Fruit fly (Drosophila melanogaster): ENCODE data around the gene CG13841.

CG13841 gene

dm6 chr3R:22770887-22771286 lies 3.4 kb upstream of the CG13841 start, which contains the start of gene CG43094:
CG43094 (minus strand) TSS chr3R:22770987.
- TF ChIP-seq CG34367 (tag; optimal IDR thresholded peaks at IDR 0.05) (no peak), CG4496 (GFP tag; IDR thresholded peaks at IDR 0.05) (no peak), CG10348 (GFP tag; IDR thresholded peaks at IDR 0.05) (no peak), CG15710 (tag; optimal IDR thresholded peaks at IDR 0.05) (no peak), Pif1B (GFP tag; optimal IDR thresholded peaks at IDR 0.05) (no peak), fd96Ca (GFP tag; IDR thresholded peaks at IDR 0.05) (no peak)

dm6 chr3R:22770207-22770606 lies 2.7 kb upstream of the CG13841 start, which contains the start of gene CG43093:
CG43093 (minus strand) TSS chr3R:22770307.
- TF ChIP-seq CG32121 (GFP tag; IDR thresholded peaks at IDR 0.05) (no peak), CG13204 (GFP tag; optimal IDR thresholded peaks at IDR 0.05) (no peak), fd96Ca (GFP tag; IDR thresholded peaks at IDR 0.05) (no peak), CG10348 (GFP tag; IDR thresholded peaks at IDR 0.05) (no peak), CG9948 (tag; optimal IDR thresholded peaks at IDR 0.05) (no peak), D1 (tag; optimal IDR thresholded peaks at IDR 0.05) (no peak), Ets98B (GFP tag; IDR thresholded peaks at IDR 0.05) (no peak), CG12605 (GFP tag; IDR thresholded peaks at IDR 0.05) (no peak), CG17806 (tag; optimal IDR thresholded peaks at IDR 0.05) (no peak), rn (GFP tag; IDR thresholded peaks at IDR 0.05) (no peak), CG34367 (tag; optimal IDR thresholded peaks at IDR 0.05) (no peak), Pif1A (GFP tag; optimal IDR thresholded peaks at IDR 0.05) (no peak), CG14655 (GFP tag; optimal IDR thresholded peaks at IDR 0.05) (no peak), Pif1B (GFP tag; optimal IDR thresholded peaks at IDR 0.05) (no peak), gl (tag; optimal IDR thresholded peaks at IDR 0.05) (no peak), EcR (GFP tag; optimal IDR thresholded peaks at IDR 0.05) (no peak)

- TF ChIP-seq EcR (GFP tag; optimal IDR thresholded peaks at IDR 0.05), result no peak
- no peak for TF ChIP-seq fd96Ca (GFP tag; IDR thresholded peaks at IDR 0.05)
- no peak for TF ChIP-seq CG13204 (GFP tag; optimal IDR thresholded peaks at IDR 0.05)
- no peak for TF ChIP-seq CG14655 (GFP tag; optimal IDR thresholded peaks at IDR 0.05)
- TF ChIP-seq Snoo (tag; optimal IDR thresholded peaks at IDR 0.05), result no peak
- TF ChIP-seq D1 (tag; optimal IDR thresholded peaks at IDR 0.05), result no peak
- TF ChIP-seq Pif1B (GFP tag; optimal IDR thresholded peaks at IDR 0.05), result no peak
- no peak for TF ChIP-seq rn (GFP tag; IDR thresholded peaks at IDR 0.05)
- no peak for TF ChIP-seq CG9948 (tag; optimal IDR thresholded peaks at IDR 0.05)
- TF ChIP-seq CG15710 (tag; optimal IDR thresholded peaks at IDR 0.05), result no peak
- TF ChIP-seq CG10348 (GFP tag; IDR thresholded peaks at IDR 0.05), result no peak
- no peak for TF ChIP-seq CG8301 (tag; optimal IDR thresholded peaks at IDR 0.05)
Measured at dm6 chr3R:22769567-22769966, 2.1 kb upstream of the CG13841 start, which contains the start of gene CG43092. CG43092 (minus strand) TSS chr3R:22769667.

DNA sequence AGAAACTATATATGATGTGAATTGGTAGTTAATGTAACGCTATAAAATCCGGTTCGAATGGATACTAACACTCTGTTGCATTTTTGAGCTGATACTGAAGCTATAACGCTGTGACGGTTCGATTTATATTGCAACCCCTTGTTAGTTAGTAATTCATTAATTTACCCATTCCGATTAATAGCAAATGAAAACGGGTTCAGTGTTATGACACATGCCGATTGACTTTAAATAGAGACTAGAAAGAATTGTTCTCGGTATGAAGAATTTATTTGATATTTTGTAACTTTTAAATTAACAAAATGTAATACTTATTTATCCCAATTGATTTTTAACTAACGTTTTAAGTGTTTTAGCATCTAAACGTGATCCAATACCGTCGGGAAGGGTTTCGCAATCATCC lies 1.1 kb upstream of the CG13841 start, which contains the start of gene CG43091:
Gene CG43091, minus strand, starts transcription at position 101 of the 400 bp plus-strand sequence.
- TF ChIP-seq Snoo (tag; optimal IDR thresholded peaks at IDR 0.05) (no peak), CG15710 (tag; optimal IDR thresholded peaks at IDR 0.05) (no peak), CG8159 (tag; optimal IDR thresholded peaks at IDR 0.05) (no peak), CG9948 (tag; optimal IDR thresholded peaks at IDR 0.05) (no peak)

- no peak for TF ChIP-seq Pif1A (GFP tag; optimal IDR thresholded peaks at IDR 0.05)
- no peak for TF ChIP-seq Ets98B (GFP tag; IDR thresholded peaks at IDR 0.05)
- no peak for TF ChIP-seq CG9948 (tag; optimal IDR thresholded peaks at IDR 0.05)
- no peak for TF ChIP-seq fd96Ca (GFP tag; IDR thresholded peaks at IDR 0.05)
- no peak for TF ChIP-seq CG15710 (tag; optimal IDR thresholded peaks at IDR 0.05)
- TF ChIP-seq D1 (tag; optimal IDR thresholded peaks at IDR 0.05), result no peak
- no peak for TF ChIP-seq Snoo (tag; optimal IDR thresholded peaks at IDR 0.05)
- TF ChIP-seq CG12605 (GFP tag; IDR thresholded peaks at IDR 0.05), result no peak
- TF ChIP-seq CG4496 (GFP tag; IDR thresholded peaks at IDR 0.05), result no peak
- TF ChIP-seq gl (tag; optimal IDR thresholded peaks at IDR 0.05), result no peak
- no peak for TF ChIP-seq CG14655 (GFP tag; optimal IDR thresholded peaks at IDR 0.05)
- TF ChIP-seq CG13204 (GFP tag; optimal IDR thresholded peaks at IDR 0.05), result no peak
- no peak for TF ChIP-seq Pif1B (GFP tag; optimal IDR thresholded peaks at IDR 0.05)
- TF ChIP-seq CG17806 (tag; optimal IDR thresholded peaks at IDR 0.05), result no peak
- no peak for TF ChIP-seq CG8301 (tag; optimal IDR thresholded peaks at IDR 0.05)
- no peak for TF ChIP-seq EcR (GFP tag; optimal IDR thresholded peaks at IDR 0.05)
- TF ChIP-seq CG32121 (GFP tag; IDR thresholded peaks at IDR 0.05), result no peak
Measured at dm6 chr3R:22766072-22766471, 1.4 kb downstream of the CG13841 start, which contains the start of gene Nepl15. Nepl15 (minus strand) TSS chr3R:22766172.

DNA sequence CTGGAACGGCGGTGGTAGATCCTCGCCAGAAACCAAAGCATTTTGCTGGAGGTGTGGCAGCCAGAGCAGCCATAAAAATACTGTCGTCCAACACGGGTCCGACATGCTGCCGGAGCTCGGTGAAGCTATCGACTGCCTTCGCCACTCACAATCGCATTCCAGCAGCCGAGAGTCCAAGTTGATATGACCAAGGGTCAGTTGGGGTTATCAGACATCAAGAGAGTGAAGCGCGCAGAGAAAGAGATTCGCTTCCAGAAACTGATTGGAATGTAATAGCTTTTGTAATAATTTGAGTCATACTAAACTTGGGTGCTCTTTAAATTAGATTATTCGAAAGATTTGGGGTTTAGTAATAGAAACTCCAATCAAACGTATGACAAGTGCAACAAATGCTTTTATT lies 3.9 kb downstream of the CG13841 start, which contains the start of gene Nepl14:
Gene Nepl14, minus strand, starts transcription at position 125 of the 400 bp plus-strand sequence.
- TF ChIP-seq EcR (GFP tag; optimal IDR thresholded peaks at IDR 0.05), result no peak

DNA sequence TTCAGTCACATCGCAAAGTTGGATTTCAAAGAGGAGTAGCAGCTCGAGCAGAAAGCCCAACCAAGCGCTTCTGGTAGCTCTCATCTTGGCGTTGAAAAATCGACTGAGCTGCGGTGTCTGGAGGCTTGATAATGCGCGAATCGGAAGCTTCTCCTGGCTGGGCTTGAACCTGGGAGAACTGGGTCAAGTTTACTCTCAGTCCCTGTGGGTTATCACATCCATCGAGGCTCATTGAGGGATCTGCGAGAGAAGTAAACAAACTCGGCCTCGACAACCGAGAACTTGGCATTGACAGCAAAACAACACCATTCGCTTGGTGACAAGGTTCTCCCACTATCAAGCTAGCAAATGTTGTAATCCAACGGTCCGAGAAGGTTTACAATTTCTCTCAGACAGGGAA lies 6.5 kb downstream of the CG13841 start, which contains the start of gene Nepl13:
Gene Nepl13, minus strand, starts transcription at position 89 of the 400 bp plus-strand sequence.
- TF ChIP-seq Pif1A (GFP tag; optimal IDR thresholded peaks at IDR 0.05), result no peak
- no peak for TF ChIP-seq CG9948 (tag; optimal IDR thresholded peaks at IDR 0.05)
- no peak for TF ChIP-seq fd96Ca (GFP tag; IDR thresholded peaks at IDR 0.05)
- no peak for TF ChIP-seq Snoo (tag; optimal IDR thresholded peaks at IDR 0.05)
- TF ChIP-seq CG32121 (GFP tag; IDR thresholded peaks at IDR 0.05), result no peak
- TF ChIP-seq CG13204 (GFP tag; optimal IDR thresholded peaks at IDR 0.05), result no peak
- TF ChIP-seq rn (GFP tag; IDR thresholded peaks at IDR 0.05), result no peak
- TF ChIP-seq gl (tag; optimal IDR thresholded peaks at IDR 0.05), result no peak
- TF ChIP-seq Pif1B (GFP tag; optimal IDR thresholded peaks at IDR 0.05), result no peak
- TF ChIP-seq CG17806 (tag; optimal IDR thresholded peaks at IDR 0.05), result no peak
- TF ChIP-seq CG34367 (tag; optimal IDR thresholded peaks at IDR 0.05), result no peak
- no peak for TF ChIP-seq Ets98B (GFP tag; IDR thresholded peaks at IDR 0.05)
